Worm (Caenorhabditis elegans): ENCODE measurements around the gene F55G1.6.

Gene F55G1.6

DNA sequence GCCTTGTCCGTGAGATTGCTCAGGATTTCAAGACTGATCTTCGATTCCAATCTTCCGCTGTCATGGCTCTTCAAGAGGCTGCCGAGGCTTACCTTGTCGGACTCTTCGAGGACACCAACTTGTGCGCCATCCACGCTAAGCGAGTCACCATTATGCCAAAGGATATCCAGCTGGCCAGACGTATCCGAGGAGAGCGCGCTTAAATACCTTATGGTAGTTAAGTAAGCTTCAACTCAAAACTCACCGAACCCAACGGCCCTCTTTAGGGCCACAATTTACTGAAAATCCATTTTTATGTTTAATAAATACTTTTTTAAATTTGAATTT lies 15.1 kb downstream of the F55G1.6 start:
- TF ChIP-seq skn-1 (tag; optimal IDR thresholded peaks at IDR 0.05), result no peak
- TF ChIP-seq nhr-6 (tag; optimal IDR thresholded peaks at IDR 0.05), result no peak
- TF ChIP-seq unc-55 (GFP tag; optimal IDR thresholded peaks at IDR 0.05), result no peak
- no peak for TF ChIP-seq lin-11 (tag; optimal IDR thresholded peaks at IDR 0.05)
- TF ChIP-seq blmp-1 (tag; optimal IDR thresholded peaks at IDR 0.05; ENCODE audit: insufficient read depth), result no peak
- no peak for TF ChIP-seq fos-1 (tag; optimal IDR thresholded peaks at IDR 0.05)
- no peak for TF ChIP-seq peb-1 (tag; optimal IDR thresholded peaks at IDR 0.05)
- no peak for TF ChIP-seq sma-3 (GFP tag; optimal IDR thresholded peaks at IDR 0.05)
- TF ChIP-seq mbf-1 (tag; optimal IDR thresholded peaks at IDR 0.05), result no peak
- TF ChIP-seq dmd-4 (tag; optimal IDR thresholded peaks at IDR 0.05), result no peak
- TF ChIP-seq unc-39 (tag; optimal IDR thresholded peaks at IDR 0.05), result no peak
- no peak for TF ChIP-seq zag-1 (tag; optimal IDR thresholded peaks at IDR 0.05)
- TF ChIP-seq C34F6.9 (tag; optimal IDR thresholded peaks at IDR 0.05), result no peak
- no peak for TF ChIP-seq alr-1 (tag; optimal IDR thresholded peaks at IDR 0.05)
- TF ChIP-seq nhr-23 (tag; optimal IDR thresholded peaks at IDR 0.05), result no peak
- TF ChIP-seq lin-13 (GFP tag; optimal IDR thresholded peaks at IDR 0.05), result no peak
- TF ChIP-seq F13H6.1 (tag; optimal IDR thresholded peaks at IDR 0.05), result no peak
- no peak for TF ChIP-seq ztf-4 (tag; optimal IDR thresholded peaks at IDR 0.05)

DNA sequence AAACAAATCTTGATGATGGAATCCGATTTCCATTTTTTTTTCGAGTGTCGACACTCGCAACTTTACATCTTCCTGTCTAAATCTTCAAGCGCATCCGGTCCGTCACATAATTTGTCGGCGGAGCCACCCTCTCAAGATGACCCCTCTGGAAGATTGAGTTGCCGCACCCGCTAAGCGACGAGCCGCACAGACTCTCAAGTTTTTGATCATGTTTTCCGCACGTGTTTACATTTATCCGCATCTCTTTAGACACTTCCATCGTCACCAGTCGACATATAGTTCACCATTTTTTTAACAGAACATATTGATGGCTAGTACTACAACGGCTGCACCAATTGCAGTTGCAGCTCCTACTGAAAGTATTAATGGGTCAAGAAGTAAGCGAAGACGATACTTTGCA lies 18.1 kb downstream of the F55G1.6 start, which contains the start of gene F55G1.1:
TSS of gene F55G1.1 (plus strand) at position 301 of the 400 bp plus-strand sequence.
- TF ChIP-seq unc-39 (tag; optimal IDR thresholded peaks at IDR 0.05) (no peak), egl-27 (tag; optimal IDR thresholded peaks at IDR 0.05) (no peak), nhr-129 (tag; optimal IDR thresholded peaks at IDR 0.05) (no peak), lsy-2 (tag; optimal IDR thresholded peaks at IDR 0.05) (no peak), lin-11 (tag; optimal IDR thresholded peaks at IDR 0.05) (no peak), peb-1 (tag; optimal IDR thresholded peaks at IDR 0.05) (no peak), nhr-25 (tag; optimal IDR thresholded peaks at IDR 0.05) (no peak), nhr-11 (tag; optimal IDR thresholded peaks at IDR 0.05) (no peak)

DNA sequence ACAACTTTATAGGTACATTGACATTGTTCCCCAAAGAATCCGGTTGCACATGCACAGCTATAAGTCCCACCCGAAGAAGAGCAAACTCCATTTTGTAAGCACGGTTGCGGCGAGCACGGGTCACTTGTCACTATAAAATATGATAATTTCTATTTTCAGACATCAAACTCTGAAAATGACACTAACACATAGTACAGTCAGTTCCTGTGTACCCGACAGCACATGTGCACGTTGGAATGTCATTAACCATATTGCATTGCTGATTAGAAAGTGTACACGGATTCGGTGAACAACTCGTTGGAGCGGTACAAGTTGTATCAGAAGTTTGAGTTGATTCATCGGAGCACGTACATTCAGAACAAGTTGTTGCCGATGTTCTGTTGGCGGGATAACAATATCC lies 23.9 kb downstream of the F55G1.6 start:
- TF ChIP-seq sma-9 (GFP tag; optimal IDR thresholded peaks at IDR 0.05), result peak; percentile 43
- no peak for TF ChIP-seq sma-9 (tag; optimal IDR thresholded peaks at IDR 0.05)
- TF ChIP-seq nhr-25 (tag; optimal IDR thresholded peaks at IDR 0.05), result no peak
- TF ChIP-seq fos-1 (tag; optimal IDR thresholded peaks at IDR 0.05), result peak; percentile 39

DNA sequence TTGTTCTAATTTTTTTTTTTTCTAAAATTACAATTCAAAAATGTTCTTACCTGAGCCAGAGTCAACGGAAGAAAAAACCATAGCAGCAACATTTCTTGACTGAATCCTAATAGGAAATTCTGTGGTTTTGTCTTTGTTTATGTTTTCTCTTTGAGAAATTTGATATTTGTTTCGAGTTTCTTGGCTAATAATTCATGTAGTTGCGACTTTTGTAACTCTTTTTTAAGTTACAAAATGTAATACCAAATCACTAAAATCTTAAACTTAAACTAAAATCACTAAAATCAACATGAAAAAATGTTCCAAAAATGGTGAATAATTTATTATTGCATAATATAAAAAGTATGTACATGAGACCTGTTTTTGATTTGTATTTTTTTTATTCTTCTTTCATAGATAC lies 24.4 kb downstream of the F55G1.6 start, which contains the start of gene egas-4:
TSS of gene egas-4 (minus strand) at position 101 of the 400 bp plus-strand sequence.
- no peak for TF ChIP-seq lin-39 (tag; optimal IDR thresholded peaks at IDR 0.05)
- TF ChIP-seq gmeb-1 (tag; optimal IDR thresholded peaks at IDR 0.05), result no peak

DNA sequence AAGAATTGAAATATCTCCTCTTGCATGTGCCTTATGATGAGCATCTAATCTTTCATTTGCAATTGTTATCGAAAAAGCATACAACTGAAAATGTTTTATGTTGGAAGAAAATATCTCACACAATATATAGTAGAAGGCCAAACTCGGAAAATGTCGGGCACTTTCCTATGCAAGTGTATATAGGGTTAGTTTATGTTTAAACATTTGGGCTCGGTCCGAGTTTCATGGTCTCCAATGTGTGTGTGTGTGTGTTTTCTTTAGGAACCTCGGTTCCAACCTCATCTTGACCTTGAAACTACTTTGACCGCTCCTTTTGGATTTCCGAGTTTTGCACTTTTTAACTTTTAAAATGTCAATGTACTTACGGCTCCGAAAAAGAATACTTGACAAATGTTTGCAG lies 26.0 kb downstream of the F55G1.6 start:
- TF ChIP-seq elt-1 (tag; optimal IDR thresholded peaks at IDR 0.05), result no peak
- peak; percentile 67 for TF ChIP-seq snpc-4 (tag; optimal IDR thresholded peaks at IDR 0.05)

DNA sequence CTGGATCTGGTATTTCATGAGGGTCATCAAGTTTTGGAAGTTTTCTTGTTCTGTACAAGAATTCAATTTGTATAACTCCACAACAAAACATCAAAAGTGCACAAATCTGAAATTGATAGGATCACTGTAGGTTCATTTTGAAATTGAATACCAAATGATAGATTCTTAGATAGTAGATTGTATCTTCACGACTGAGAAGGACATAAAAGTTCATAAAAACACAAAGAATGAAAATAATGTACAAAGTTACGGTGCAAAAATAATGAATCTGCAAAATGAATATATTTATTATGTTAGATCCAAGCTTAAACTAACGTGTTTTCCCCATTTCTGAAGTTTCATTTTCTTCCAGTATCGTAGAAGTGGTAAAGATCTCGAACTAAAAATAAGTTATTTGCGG lies 27.6 kb downstream of the F55G1.6 start:
- TF ChIP-seq lin-13 (GFP tag; optimal IDR thresholded peaks at IDR 0.05) (no peak), sma-3 (GFP tag; optimal IDR thresholded peaks at IDR 0.05) (no peak), nhr-21 (tag; optimal IDR thresholded peaks at IDR 0.05) (no peak), unc-39 (tag; optimal IDR thresholded peaks at IDR 0.05) (no peak)

DNA sequence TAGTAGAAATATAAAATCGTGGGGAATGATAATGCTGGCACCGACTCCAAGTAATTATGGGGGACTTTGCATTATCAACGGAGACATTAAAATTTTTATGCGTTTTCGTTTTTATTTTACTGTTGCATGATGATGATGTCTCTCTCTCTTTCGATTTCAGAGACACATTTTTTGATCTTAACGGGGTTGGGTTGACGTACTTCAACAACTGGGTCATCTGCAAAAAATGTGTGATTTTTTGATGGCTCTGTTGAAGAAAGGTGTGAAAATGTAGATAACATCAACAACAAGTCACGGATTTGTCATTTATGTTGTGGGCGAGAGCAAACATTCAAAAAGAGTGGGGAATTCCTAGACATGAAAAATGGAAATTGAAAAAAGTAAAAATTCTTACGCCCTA lies 28.0 kb downstream of the F55G1.6 start, which contains the start of gene F55G1.15:
TSS of gene F55G1.15 (minus strand) at position 101 of the 400 bp plus-strand sequence.
- TF ChIP-seq fos-1 (tag; optimal IDR thresholded peaks at IDR 0.05) (no peak), crh-2 (tag; optimal IDR thresholded peaks at IDR 0.05) (no peak), sem-4 (tag; optimal IDR thresholded peaks at IDR 0.05) (no peak), unc-55 (GFP tag; optimal IDR thresholded peaks at IDR 0.05) (no peak), nhr-6 (tag; optimal IDR thresholded peaks at IDR 0.05) (no peak), lin-13 (GFP tag; optimal IDR thresholded peaks at IDR 0.05) (no peak), mdl-1 (tag; optimal IDR thresholded peaks at IDR 0.05) (no peak), unc-39 (tag; optimal IDR thresholded peaks at IDR 0.05) (no peak), nhr-77 (tag; optimal IDR thresholded peaks at IDR 0.05) (no peak), Y55F3AM.14 (GFP tag; optimal IDR thresholded peaks at IDR 0.05) (no peak), ztf-4 (tag; optimal IDR thresholded peaks at IDR 0.05) (no peak), sma-9 (GFP tag; optimal IDR thresholded peaks at IDR 0.05) (no peak), sma-9 (tag; optimal IDR thresholded peaks at IDR 0.05) (no peak), snpc-4 (tag; optimal IDR thresholded peaks at IDR 0.05) (no peak), mbf-1 (tag; optimal IDR thresholded peaks at IDR 0.05) (no peak), nhr-129 (tag; optimal IDR thresholded peaks at IDR 0.05) (no peak), nhr-23 (tag; optimal IDR thresholded peaks at IDR 0.05) (no peak), elt-1 (tag; optimal IDR thresholded peaks at IDR 0.05) (no peak), peb-1 (tag; optimal IDR thresholded peaks at IDR 0.05) (no peak)

Data from whole organism, L2 larva.